Fruit fly (Drosophila melanogaster): Measurements from ENCODE around the gene Gapdh2.

Gene Gapdh2

DNA sequence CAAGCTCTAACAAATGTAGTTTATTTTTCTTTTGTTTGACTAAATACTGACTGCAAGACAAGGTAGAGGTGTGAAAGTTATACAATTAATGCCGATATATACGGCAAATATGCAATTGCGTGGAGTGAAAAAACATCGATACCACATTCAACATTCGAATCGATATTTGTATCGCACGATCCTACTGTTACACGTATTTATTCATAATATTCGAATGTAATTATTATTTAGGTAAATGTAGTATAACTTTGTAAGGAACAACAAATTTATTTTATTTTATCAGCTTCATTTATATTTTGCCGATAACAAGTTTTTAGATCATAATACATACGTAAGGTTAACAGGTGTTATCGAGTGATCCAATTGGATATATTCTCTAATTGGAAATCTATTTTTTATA is 32.6 kb upstream of the Gapdh2 start, which contains the start of gene Chc:
TSS of gene Chc (minus strand) at position 98 of the 400 bp plus-strand sequence.
- TF ChIP-seq CG17186 (GFP tag; optimal IDR thresholded peaks at IDR 0.05) (peak; percentile 32), CG13287 (GFP tag; IDR thresholded peaks at IDR 0.05; ENCODE audit: partially characterized antibody) (peak; percentile 96), CG1233 (GFP tag; optimal IDR thresholded peaks at IDR 0.05) (no peak), CG3995 (GFP tag; optimal IDR thresholded peaks at IDR 0.05) (peak; percentile 90), amos (GFP tag; IDR thresholded peaks at IDR 0.05; ENCODE audit: partially characterized antibody) (peak; percentile 99), CG4328 (GFP tag; optimal IDR thresholded peaks at IDR 0.05) (no peak), dati (GFP tag; IDR thresholded peaks at IDR 0.05) (no peak), CG17361 (GFP tag; IDR thresholded peaks at IDR 0.05) (no peak), da (GFP tag; optimal IDR thresholded peaks at IDR 0.05) (no peak), Optix (GFP tag; IDR thresholded peaks at IDR 0.05) (no peak), HLH4C (GFP tag; IDR thresholded peaks at IDR 0.05; ENCODE audit: partially characterized antibody) (peak; percentile 98), CG9437 (GFP tag; optimal IDR thresholded peaks at IDR 0.05) (peak; percentile 16), D19A (tag; optimal IDR thresholded peaks at IDR 0.05) (peak; percentile 19), Dref (GFP tag; IDR thresholded peaks at IDR 0.05) (peak; percentile 91), Sry-δ (GFP tag; optimal IDR thresholded peaks at IDR 0.05) (peak; percentile 92), CG10462 (GFP tag; optimal IDR thresholded peaks at IDR 0.05) (no peak), B-H2 (GFP tag; optimal IDR thresholded peaks at IDR 0.05) (no peak), CG10274 (GFP tag; optimal IDR thresholded peaks at IDR 0.05) (no peak), nmo (GFP tag; optimal IDR thresholded peaks at IDR 0.05) (peak; percentile 34), esg (GFP tag; conservative IDR thresholded peaks at IDR 0.05) (no peak), cwo (GFP tag; optimal IDR thresholded peaks at IDR 0.05) (no peak), CG12659 (GFP tag; optimal IDR thresholded peaks at IDR 0.05) (peak; percentile 3), CG2120 (GFP tag; optimal IDR thresholded peaks at IDR 0.05) (peak; percentile 21), Med (GFP tag) (peak; percentile 76), CG12155 (GFP tag; optimal IDR thresholded peaks at IDR 0.05) (no peak), CG15514 (GFP tag; optimal IDR thresholded peaks at IDR 0.05) (peak; percentile 43), Pdp1 (GFP tag; optimal IDR thresholded peaks at IDR 0.05) (peak in 1 of 2 experiments; percentile 94), Hr51 (GFP tag; optimal IDR thresholded peaks at IDR 0.05) (no peak), h (optimal IDR thresholded peaks at IDR 0.05) (no peak), CG11560 (tag; IDR thresholded peaks at IDR 0.05) (peak; percentile 67; the same call in 1 of the 3 replicates), tin (GFP tag; optimal IDR thresholded peaks at IDR 0.05) (no peak), dmrt11E (tag; optimal IDR thresholded peaks at IDR 0.05) (no peak), ci (GFP tag; IDR thresholded peaks at IDR 0.05) (no peak), CG5953 (GFP tag; IDR thresholded peaks at IDR 0.05) (no peak), kah (GFP tag; optimal IDR thresholded peaks at IDR 0.05) (peak; percentile 33), CG6272 (GFP tag; IDR thresholded peaks at IDR 0.05) (no peak), CG9817 (tag; optimal IDR thresholded peaks at IDR 0.05) (no peak), CG8290 (GFP tag; optimal IDR thresholded peaks at IDR 0.05) (peak; percentile 68), CG8290 (tag; optimal IDR thresholded peaks at IDR 0.05) (peak in 1 of 2 experiments; percentile 40), CG13424 (tag; optimal IDR thresholded peaks at IDR 0.05) (no peak), jumu (GFP tag; optimal IDR thresholded peaks at IDR 0.05) (no peak), CG10267 (tag; optimal IDR thresholded peaks at IDR 0.05) (peak; percentile 25), CG6175 (GFP tag; IDR thresholded peaks at IDR 0.05) (no peak), tna (GFP tag; IDR thresholded peaks at IDR 0.05; ENCODE audit: partially characterized antibody) (peak; percentile 96), oc (tag; optimal IDR thresholded peaks at IDR 0.05) (no peak), mld (GFP tag; IDR thresholded peaks at IDR 0.05; ENCODE audit: partially characterized antibody) (peak; percentile 95), sim (GFP tag; IDR thresholded peaks at IDR 0.05) (no peak), HmgZ (tag; optimal IDR thresholded peaks at IDR 0.05) (peak; percentile 58), pzg (GFP tag; optimal IDR thresholded peaks at IDR 0.05) (peak; percentile 78), CG14441 (GFP tag; IDR thresholded peaks at IDR 0.05) (no peak), CG42726 (GFP tag; IDR thresholded peaks at IDR 0.05; ENCODE audit: partially characterized antibody) (peak; percentile 96)
